Worm (Caenorhabditis elegans) whole organism, L1 larva: ENCODE results near the gene F42G2.7.

Experiments used
- C16A3.4 ChIP-seq: fragments of 150-350 bp; optimal IDR thresholded peaks from 2 replicates; lab custom pipeline; 2014; ENCODE audit warnings: missing biosample characterization, missing genetic modification characterization
- F16B12.6 ChIP-seq: fragments of 150-350 bp; optimal IDR thresholded peaks from 2 replicates; lab custom pipeline; 2014; ENCODE audit warnings: missing biosample characterization, missing genetic modification characterization
- aha-1 ChIP-seq: fragments of 150-350 bp; optimal IDR thresholded peaks from 2 replicates; lab custom pipeline; 2014; ENCODE audit warnings: missing biosample characterization, missing genetic modification characterization
- ceh-8 ChIP-seq: fragments of 200-800 bp; sonication (Bioruptor generic); optimal IDR thresholded peaks from 2 replicates; lab custom pipeline; 2018; ENCODE audit warnings: mild to moderate bottlenecking, missing genetic modification characterization, moderate library complexity, missing compliant biosample characterization
- ceh-82 ChIP-seq, 3 experiments: fragments of 150-350 bp in 1 of 3; sonication (generic microtip) in 2 of 3; optimal IDR thresholded peaks; 2 replicates each; lab custom pipeline; 2014 to 2017; ENCODE audit warnings: missing biosample characterization in 3 of 3, missing genetic modification characterization in 3 of 3
- dpl-1 ChIP-seq, 3 experiments: fragments of 150-350 bp in 2 of 3; sonication (generic microtip) in 1 of 3; optimal IDR thresholded peaks; 2 replicates each; lab custom pipeline; 2014 to 2017; ENCODE audit warnings: missing biosample characterization in 3 of 3, missing genetic modification characterization in 3 of 3, missing genetic modification reagents in 3 of 3
- dsc-1 ChIP-seq: sonication (generic microtip); optimal IDR thresholded peaks from 2 replicates; lab custom pipeline; 2016; ENCODE audit warnings: mild to moderate bottlenecking, missing genetic modification characterization, missing compliant biosample characterization
- efl-1 ChIP-seq, 4 experiments: fragments of 150-350 bp; optimal IDR thresholded peaks in 3 of 4; peaks in 1 of 4; 1 replicate in 1 of 4; 2 replicates in 3 of 4; lab custom pipeline; 2014; ENCODE audit warnings: missing biosample characterization in 2 of 4, missing genetic modification characterization in 2 of 4, missing genetic modification reagents in 2 of 4
- efl-3 ChIP-seq: fragments of 200-800 bp; sonication (Bioruptor generic); optimal IDR thresholded peaks from 2 replicates; lab custom pipeline; 2018; ENCODE audit warnings: mild to moderate bottlenecking, missing genetic modification characterization, missing compliant biosample characterization
- egl-13 ChIP-seq: sonication (generic microtip); optimal IDR thresholded peaks from 2 replicates; lab custom pipeline; 2016; ENCODE audit warnings: missing genotype, missing genetic modification reagents, missing genetic modification characterization, missing compliant biosample characterization
- ets-5 ChIP-seq: fragments of 200-800 bp; sonication (Bioruptor generic); IDR thresholded peaks from 2 replicates; pipeline ENCODE4 v1.3.6; 2022; ENCODE audit warnings: missing genetic modification characterization, missing compliant biosample characterization
- fkh-10 ChIP-seq: sonication (generic microtip); optimal IDR thresholded peaks from 2 replicates; lab custom pipeline; 2017; ENCODE audit warnings: missing biosample characterization, missing genetic modification reagents, missing genetic modification characterization
- fos-1 ChIP-seq: fragments of 150-350 bp; optimal IDR thresholded peaks from 2 replicates; lab custom pipeline; 2014; ENCODE audit warnings: missing biosample characterization, missing genetic modification characterization
- grh-1 ChIP-seq: fragments of 200-800 bp; sonication (Bioruptor generic); IDR thresholded peaks from 2 replicates; pipeline ENCODE4 v1.3.6; 2022; ENCODE audit warnings: missing genetic modification reagents, missing genetic modification characterization, missing compliant biosample characterization
- irx-1 ChIP-seq: sonication (generic microtip); optimal IDR thresholded peaks from 2 replicates; lab custom pipeline; 2016; ENCODE audit warnings: missing genetic modification characterization, missing compliant biosample characterization
- isw-1 ChIP-seq: fragments of 200-800 bp; sonication (Bioruptor generic); IDR thresholded peaks from 2 replicates; pipeline ENCODE4 v1.3.6; 2022; ENCODE audit warnings: missing genetic modification characterization, missing compliant biosample characterization
- lin-13 ChIP-seq: fragments of 150-350 bp; optimal IDR thresholded peaks from 2 replicates; lab custom pipeline; 2014; ENCODE audit warnings: missing biosample characterization, missing genetic modification reagents, missing genetic modification characterization
- lin-14 ChIP-seq: fragments of 200-800 bp; sonication (Bioruptor generic); optimal IDR thresholded peaks from 2 replicates; lab custom pipeline; 2018; ENCODE audit warnings: mild to moderate bottlenecking, missing genetic modification characterization, moderate library complexity, missing compliant biosample characterization
- lin-39 ChIP-seq: fragments of 150-350 bp; optimal IDR thresholded peaks from 2 replicates; lab custom pipeline; 2014; ENCODE audit warnings: missing biosample characterization, missing genetic modification reagents, missing genetic modification characterization
- lir-3 ChIP-seq: sonication (generic microtip); optimal IDR thresholded peaks from 2 replicates; lab custom pipeline; 2016; ENCODE audit warnings: mild to moderate bottlenecking, missing genetic modification characterization, moderate library complexity, missing compliant biosample characterization; ENCODE audit not compliant: poor library complexity
- lsy-2 ChIP-seq, 2 experiments: fragments of 150-350 bp; optimal IDR thresholded peaks; 2 replicates each; lab custom pipeline; 2014; ENCODE audit warnings: missing biosample characterization in 2 of 2, missing genetic modification characterization in 2 of 2
- nhr-11 ChIP-seq: fragments of 150-350 bp; optimal IDR thresholded peaks from 2 replicates; lab custom pipeline; 2014; ENCODE audit warnings: missing biosample characterization, missing genetic modification characterization
- nhr-19 ChIP-seq: fragments of 200-800 bp; sonication (Bioruptor generic); conservative IDR thresholded peaks from 2 replicates; pipeline ENCODE4 v1.3.6; 2022; ENCODE audit warnings: missing genetic modification characterization, missing compliant biosample characterization
- nhr-20 ChIP-seq: sonication (generic microtip); optimal IDR thresholded peaks from 2 replicates; lab custom pipeline; 2016; ENCODE audit warnings: mild to moderate bottlenecking, missing genetic modification characterization, missing compliant biosample characterization
- nhr-237 ChIP-seq: fragments of 150-350 bp; optimal IDR thresholded peaks from 2 replicates; lab custom pipeline; 2014; ENCODE audit warnings: missing biosample characterization, missing genetic modification characterization
- nhr-28 ChIP-seq: fragments of 150-350 bp; optimal IDR thresholded peaks from 2 replicates; lab custom pipeline; 2014; ENCODE audit warnings: missing biosample characterization, missing genetic modification characterization
- nhr-47 ChIP-seq: sonication (generic microtip); optimal IDR thresholded peaks from 2 replicates; lab custom pipeline; 2016; ENCODE audit warnings: mild to moderate bottlenecking, missing genetic modification characterization, moderate library complexity, missing compliant biosample characterization
- nhr-71 ChIP-seq: sonication (generic microtip); optimal IDR thresholded peaks from 2 replicates; lab custom pipeline; 2016; ENCODE audit warnings: mild to moderate bottlenecking, missing genetic modification characterization, moderate library complexity, missing compliant biosample characterization
- nhr-77 ChIP-seq: fragments of 150-350 bp; optimal IDR thresholded peaks from 2 replicates; lab custom pipeline; 2014; ENCODE audit warnings: missing biosample characterization, missing genetic modification characterization
- nhr-84 ChIP-seq: sonication (generic microtip); optimal IDR thresholded peaks from 2 replicates; lab custom pipeline; 2017; ENCODE audit warnings: missing biosample characterization, missing genetic modification characterization
- nhr-85 ChIP-seq: sonication (generic microtip); peaks from one replicate; lab custom pipeline; 2016; ENCODE audit warnings: missing genetic modification characterization, inconsistent platforms, missing compliant biosample characterization
- pag-3 ChIP-seq: sonication (generic microtip); optimal IDR thresholded peaks from 2 replicates; lab custom pipeline; 2017; ENCODE audit warnings: missing genetic modification characterization, mild to moderate bottlenecking, missing compliant biosample characterization, antibody characterized with exemption, borderline replicate concordance; ENCODE audit not compliant: insufficient read depth
- pax-3 ChIP-seq: fragments of 200-800 bp; sonication (Bioruptor generic); optimal IDR thresholded peaks from 2 replicates; lab custom pipeline; 2018; ENCODE audit warnings: mild to moderate bottlenecking, missing genetic modification characterization, moderate library complexity, missing compliant biosample characterization
- snpc-4 ChIP-seq: fragments of 150-350 bp; optimal IDR thresholded peaks from 2 replicates; lab custom pipeline; 2014; ENCODE audit warnings: missing biosample characterization, missing genetic modification characterization
- sptf-1 ChIP-seq: fragments of 150-350 bp; optimal IDR thresholded peaks from 2 replicates; lab custom pipeline; 2014; ENCODE audit warnings: missing biosample characterization, missing genetic modification characterization
- sup-37 ChIP-seq: fragments of 200-800 bp; sonication (Bioruptor generic); optimal IDR thresholded peaks from 2 replicates; lab custom pipeline; 2018; ENCODE audit warnings: mild to moderate bottlenecking, missing genetic modification characterization, missing compliant biosample characterization
- swsn-7 ChIP-seq: sonication (generic microtip); optimal IDR thresholded peaks from 2 replicates; lab custom pipeline; 2016; ENCODE audit warnings: missing genetic modification characterization, missing compliant biosample characterization
- tbx-2 ChIP-seq: sonication (generic microtip); optimal IDR thresholded peaks from 2 replicates; lab custom pipeline; 2016; ENCODE audit warnings: missing genetic modification characterization, missing compliant biosample characterization
- tlp-1 ChIP-seq: fragments of 150-350 bp; optimal IDR thresholded peaks from 2 replicates; lab custom pipeline; 2014; ENCODE audit warnings: missing biosample characterization, missing genetic modification characterization
- unc-130 ChIP-seq: fragments of 150-350 bp; optimal IDR thresholded peaks from 2 replicates; lab custom pipeline; 2017; ENCODE audit warnings: missing biosample characterization, missing genetic modification characterization, inconsistent platforms
- unc-30 ChIP-seq: sonication (generic microtip); optimal IDR thresholded peaks from 2 replicates; lab custom pipeline; 2017; ENCODE audit warnings: missing biosample characterization, missing genetic modification characterization
- unc-62 ChIP-seq: fragments of 150-350 bp; optimal IDR thresholded peaks from 2 replicates; lab custom pipeline; 2014; ENCODE audit warnings: missing biosample characterization, missing genetic modification reagents, missing genetic modification characterization
- unc-86 ChIP-seq: sonication (generic microtip); optimal IDR thresholded peaks from 2 replicates; lab custom pipeline; 2016; ENCODE audit warnings: missing genetic modification characterization, missing compliant biosample characterization
- unc-98 ChIP-seq: fragments of 200-800 bp; sonication (Bioruptor generic); IDR thresholded peaks from 2 replicates; pipeline ENCODE4 v1.3.6; 2022; ENCODE audit warnings: missing genetic modification characterization, missing compliant biosample characterization
- vab-15 ChIP-seq: sonication (generic microtip); optimal IDR thresholded peaks from 2 replicates; lab custom pipeline; 2017; ENCODE audit warnings: missing genotype, mild to moderate bottlenecking, missing genetic modification characterization, missing compliant biosample characterization
- zag-1 ChIP-seq: fragments of 150-350 bp; optimal IDR thresholded peaks from 2 replicates; lab custom pipeline; 2014; ENCODE audit warnings: missing biosample characterization, missing genetic modification characterization

F42G2.7 gene

DNA sequence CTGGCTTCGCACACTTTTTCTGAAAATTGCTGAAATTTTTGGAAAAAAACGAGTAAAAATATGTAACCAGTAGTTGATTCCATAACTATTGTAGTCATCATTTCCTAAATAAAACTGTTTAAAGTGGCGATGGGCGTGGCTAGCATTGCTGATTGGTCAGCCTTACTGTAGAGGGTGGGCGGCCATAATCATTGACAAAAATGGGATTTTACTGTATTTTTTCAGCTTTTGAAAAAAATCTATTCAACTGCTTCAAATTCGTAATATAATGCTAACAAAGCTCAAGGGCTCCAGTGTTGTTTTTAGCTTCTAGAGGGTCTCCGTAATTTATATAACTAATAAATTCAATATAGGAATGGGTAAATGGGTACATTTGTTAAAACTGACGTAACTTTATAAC lies 37.8 kb upstream of the F42G2.7 start, which contains the start of gene F16G10.7:
Gene F16G10.7 (minus strand): TSS at position 101 of the 400 bp plus-strand sequence.
- TF ChIP-seq aha-1 (tag; lab: Kevin White, UChicago) (no peak), efl-3 (GFP tag; lab: Kevin White, UChicago) (no peak), unc-130 (tag; lab: Kevin White, UChicago) (no peak), lin-14 (GFP tag; lab: Kevin White, UChicago) (no peak), dsc-1 (tag; lab: Kevin White, UChicago) (no peak), nhr-84 (tag; lab: Kevin White, UChicago) (no peak), swsn-7 (tag; lab: Kevin White, UChicago) (no peak), nhr-237 (tag; lab: Kevin White, UChicago) (no peak), nhr-11 (tag; lab: Kevin White, UChicago) (no peak), isw-1 (GFP tag; lab: Robert Waterston, UW) (no peak), tlp-1 (no peak), efl-1 (optimal IDR thresholded peaks at IDR 0.05; lab: Kevin White, UChicago) (no peak), efl-1 (GFP tag; optimal IDR thresholded peaks at IDR 0.05 in 1 of 2; lab: Kevin White, UChicago) (no peak), nhr-28 (tag; lab: Kevin White, UChicago) (no peak), fos-1 (tag; lab: Kevin White, UChicago) (no peak)
- TF ChIP-seq, all 84 proteins: peak for 0

DNA sequence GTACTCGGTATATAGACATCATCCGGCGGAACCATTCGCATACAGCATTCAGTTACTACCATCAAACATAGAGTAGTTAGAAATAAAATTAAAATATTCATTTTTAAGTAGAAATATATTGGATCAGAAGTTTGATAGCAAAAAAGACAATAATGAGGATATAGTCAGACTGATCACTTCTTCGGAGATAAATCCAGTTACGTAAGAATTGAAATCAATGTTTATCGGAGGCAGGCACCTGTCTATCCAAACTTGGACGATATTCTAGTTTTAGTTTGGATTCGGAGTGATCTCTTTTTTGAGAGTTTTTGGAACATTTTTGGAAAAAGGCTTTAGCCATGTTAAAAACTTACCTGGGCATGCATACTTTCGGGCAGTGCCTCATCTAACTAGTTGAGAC lies 34.6 kb upstream of the F42G2.7 start, which contains the start of gene F16G10.8:
Gene F16G10.8 (minus strand): TSS at position 101 of the 400 bp plus-strand sequence.
- TF ChIP-seq sup-37 (GFP tag; lab: Kevin White, UChicago) (no peak), pax-3 (tag; lab: Kevin White, UChicago) (no peak), ets-5 (GFP tag; lab: Robert Waterston, UW) (no peak), nhr-47 (no peak), sptf-1 (tag; lab: Kevin White, UChicago) (no peak), zag-1 (no peak), ceh-8 (GFP tag; lab: Kevin White, UChicago) (no peak), vab-15 (tag; lab: Kevin White, UChicago) (no peak)

DNA sequence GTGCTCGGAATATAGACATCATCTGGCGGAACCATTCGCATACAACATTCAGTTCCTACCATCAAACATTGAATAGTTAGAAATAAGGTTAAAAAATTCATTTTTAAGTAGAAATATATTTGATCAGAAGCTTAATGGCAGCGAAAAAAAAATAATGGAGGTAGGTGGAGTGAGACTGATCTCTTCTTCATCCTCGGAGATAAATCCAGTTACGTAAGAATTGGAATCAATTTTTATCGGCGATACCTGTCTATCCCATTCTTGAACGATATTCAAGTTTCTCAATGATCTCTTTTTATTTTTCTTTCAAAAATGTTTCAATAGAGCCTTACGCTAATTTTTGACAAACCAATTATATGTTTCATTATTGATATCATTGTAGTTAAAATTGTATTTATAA lies 32.5 kb upstream of the F42G2.7 start, which contains the start of gene F16G10.9:
Gene F16G10.9 (minus strand): TSS at position 101 of the 400 bp plus-strand sequence.
- TF ChIP-seq C16A3.4 (no peak), fkh-10 (GFP tag; lab: Kevin White, UChicago) (no peak), nhr-77 (no peak), dsc-1 (tag; lab: Kevin White, UChicago) (no peak), nhr-47 (no peak), ceh-82 (tag; optimal IDR thresholded peaks at IDR 0.05; lab: Kevin White, UChicago) (no peak), dpl-1 (GFP tag; optimal IDR thresholded peaks at IDR 0.05; lab: Kevin White, UChicago) (no peak), F16B12.6 (no peak), tlp-1 (no peak), efl-1 (optimal IDR thresholded peaks at IDR 0.05; lab: Kevin White, UChicago) (no peak), efl-1 (GFP tag; optimal IDR thresholded peaks at IDR 0.05 in 1 of 2; lab: Kevin White, UChicago) (no peak), nhr-71 (tag; lab: Kevin White, UChicago) (no peak), irx-1 (tag; lab: Kevin White, UChicago) (no peak), pax-3 (tag; lab: Kevin White, UChicago) (no peak), nhr-20 (no peak), nhr-19 (GFP tag; lab: Robert Waterston, UW) (no peak)

DNA sequence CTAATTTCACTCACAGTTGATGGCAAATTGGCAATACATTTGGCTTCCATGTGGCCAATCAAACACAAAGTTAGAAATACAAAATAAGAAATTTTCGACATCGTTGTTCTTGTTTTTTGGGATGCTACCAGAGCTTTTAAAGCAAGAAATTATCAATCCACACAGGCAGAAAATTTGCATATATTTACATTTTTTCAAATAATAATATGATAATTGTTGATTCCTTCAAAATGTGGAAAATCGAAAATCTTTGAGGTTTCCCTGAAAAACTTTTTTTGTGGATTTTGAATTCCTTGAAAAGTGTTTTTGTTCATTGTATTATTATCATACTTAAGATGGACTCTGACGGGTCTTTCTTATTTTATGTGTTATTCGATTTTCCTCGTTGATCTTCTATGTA lies 27.1 kb upstream of the F42G2.7 start, which contains the start of gene F16G10.10:
Gene F16G10.10 (minus strand): TSS at position 101 of the 400 bp plus-strand sequence.
- TF ChIP-seq efl-1 (optimal IDR thresholded peaks at IDR 0.05; lab: Kevin White, UChicago) (no peak), efl-1 (GFP tag; optimal IDR thresholded peaks at IDR 0.05 in 1 of 2; lab: Kevin White, UChicago) (no peak), nhr-84 (tag; lab: Kevin White, UChicago) (no peak), unc-98 (GFP tag; lab: Robert Waterston, UW) (no peak), lir-3 (tag; lab: Kevin White, UChicago) (no peak), unc-30 (tag; lab: Kevin White, UChicago) (no peak), unc-86 (no peak), F16B12.6 (no peak), lin-13 (GFP tag; lab: Kevin White, UChicago) (no peak), lin-39 (tag; lab: Kevin White, UChicago) (no peak), fos-1 (tag; lab: Kevin White, UChicago) (no peak), egl-13 (no peak), tlp-1 (no peak), tbx-2 (tag; lab: Kevin White, UChicago) (no peak), lsy-2 (tag; optimal IDR thresholded peaks at IDR 0.05; lab: Kevin White, UChicago) (no peak), nhr-85 (tag; lab: Kevin White, UChicago) (no peak), unc-62 (GFP tag; lab: Kevin White, UChicago) (no peak), pag-3 (tag; lab: Kevin White, UChicago) (no peak), grh-1 (no peak), snpc-4 (no peak)
